Worm (Caenorhabditis elegans) whole organism, young adult: Measurements from ENCODE around the gene Y54G2A.50.

Experiments used
- B0336.3 ChIP-seq: fragments of 200-800 bp; sonication (Bioruptor generic); IDR thresholded peaks from 2 replicates; pipeline ENCODE4 v1.3.6; 2022; ENCODE audit warnings: missing genetic modification characterization, missing compliant biosample characterization
- F10E7.11 ChIP-seq: sonication (generic microtip); optimal IDR thresholded peaks from 2 replicates; lab custom pipeline; 2017; ENCODE audit warnings: mild to moderate bottlenecking, missing genetic modification characterization, moderate library complexity, missing compliant biosample characterization
- F23B12.7 ChIP-seq: sonication (generic microtip); optimal IDR thresholded peaks from 2 replicates; lab custom pipeline; 2017; ENCODE audit warnings: missing genetic modification characterization, mild to moderate bottlenecking, missing compliant biosample characterization, antibody characterized with exemption, moderate library complexity; ENCODE audit not compliant: insufficient read depth
- F33H1.4 ChIP-seq: fragments of 200-800 bp; sonication (Bioruptor generic); IDR thresholded peaks from 2 replicates; pipeline ENCODE4 v1.3.6; 2022; ENCODE audit warnings: missing genetic modification reagents, missing genetic modification characterization, missing compliant biosample characterization
- F37B4.10 ChIP-seq: fragments of 200-800 bp; sonication (Bioruptor generic); IDR thresholded peaks from 2 replicates; pipeline ENCODE4 v1.3.6; 2022; ENCODE audit warnings: missing genetic modification characterization, missing compliant biosample characterization
- K11D2.4 ChIP-seq: fragments of 200-800 bp; sonication (Bioruptor generic); IDR thresholded peaks from 2 replicates; pipeline ENCODE4 v1.3.6; 2022; ENCODE audit warnings: missing genetic modification reagents, missing genetic modification characterization, missing compliant biosample characterization
- K12H6.12 ChIP-seq: fragments of 200-800 bp; sonication (Bioruptor generic); optimal IDR thresholded peaks from 2 replicates; lab custom pipeline; 2018; ENCODE audit warnings: mild to moderate bottlenecking, missing genetic modification characterization, missing compliant biosample characterization
- T07F8.4 ChIP-seq: sonication (generic microtip); optimal IDR thresholded peaks from 2 replicates; lab custom pipeline; 2016; ENCODE audit warnings: mild to moderate bottlenecking, missing genetic modification characterization, moderate library complexity, missing compliant biosample characterization
- Y95B8A.8 ChIP-seq: fragments of 200-800 bp; sonication (Bioruptor generic); IDR thresholded peaks from 2 replicates; pipeline ENCODE4 v1.3.6; 2022; ENCODE audit warnings: missing genetic modification reagents, missing genetic modification characterization, missing compliant biosample characterization
- athp-1 ChIP-seq: sonication (generic microtip); optimal IDR thresholded peaks from 2 replicates; lab custom pipeline; 2017; ENCODE audit warnings: mild to moderate bottlenecking, missing genetic modification characterization, missing compliant biosample characterization
- attf-3 ChIP-seq: fragments of 200-800 bp; sonication (Bioruptor generic); conservative IDR thresholded peaks from 2 replicates; pipeline ENCODE4 v1.3.6; 2022; ENCODE audit warnings: missing genetic modification reagents, missing genetic modification characterization, missing compliant biosample characterization
- bed-1 ChIP-seq: fragments of 200-800 bp; sonication (Bioruptor generic); IDR thresholded peaks from 2 replicates; pipeline ENCODE4 v1.3.6; 2022; ENCODE audit warnings: missing genetic modification reagents, missing genetic modification characterization, missing compliant biosample characterization
- cebp-2 ChIP-seq: fragments of 200-800 bp; sonication (Bioruptor generic); IDR thresholded peaks from 2 replicates; pipeline ENCODE4 v1.3.6; 2022; ENCODE audit warnings: missing genetic modification characterization, missing compliant biosample characterization
- ceh-79 ChIP-seq: sonication (generic microtip); optimal IDR thresholded peaks from 2 replicates; lab custom pipeline; 2017; ENCODE audit warnings: mild to moderate bottlenecking, missing genetic modification characterization, missing compliant biosample characterization
- ceh-91 ChIP-seq: fragments of 200-800 bp; sonication (Bioruptor generic); IDR thresholded peaks from 2 replicates; pipeline ENCODE4 v1.3.6; 2022; ENCODE audit warnings: missing genetic modification reagents, missing genetic modification characterization, missing compliant biosample characterization
- egl-44 ChIP-seq: fragments of 200-800 bp; sonication (Bioruptor generic); IDR thresholded peaks from 2 replicates; pipeline ENCODE4 v1.3.6; 2022; ENCODE audit warnings: missing genetic modification reagents, missing genetic modification characterization, missing compliant biosample characterization
- ets-4 ChIP-seq: fragments of 200-800 bp; sonication (Bioruptor generic); optimal IDR thresholded peaks from 2 replicates; lab custom pipeline; 2018; ENCODE audit warnings: mild to moderate bottlenecking, missing genetic modification characterization, missing compliant biosample characterization
- fkh-3 ChIP-seq: sonication (generic microtip); optimal IDR thresholded peaks from 2 replicates; lab custom pipeline; 2016; ENCODE audit warnings: mild to moderate bottlenecking, missing genetic modification characterization, missing compliant biosample characterization
- hlh-26 ChIP-seq: fragments of 200-800 bp; sonication (Bioruptor generic); conservative IDR thresholded peaks from 2 replicates; pipeline ENCODE4 v1.3.6; 2022; ENCODE audit warnings: missing genetic modification reagents, missing genetic modification characterization, missing compliant biosample characterization
- hmg-1.2 ChIP-seq: fragments of 200-800 bp; sonication (Bioruptor generic); IDR thresholded peaks from 2 replicates; pipeline ENCODE4 v1.3.6; 2022; ENCODE audit warnings: missing genetic modification reagents, missing genetic modification characterization, missing compliant biosample characterization
- hsf-1 ChIP-seq: fragments of 200-800 bp; sonication (Bioruptor generic); IDR thresholded peaks from 2 replicates; pipeline ENCODE4 v1.3.6; 2022; ENCODE audit warnings: missing genetic modification reagents, missing genetic modification characterization, missing compliant biosample characterization
- let-607 ChIP-seq, 2 experiments: fragments of 200-800 bp in 1 of 2; sonication (Bioruptor generic) in 1 of 2; sonication (generic microtip) in 1 of 2; optimal IDR thresholded peaks; 2 replicates each; lab custom pipeline; 2016 to 2018; ENCODE audit warnings: mild to moderate bottlenecking in 2 of 2, missing compliant biosample characterization in 2 of 2, missing genetic modification characterization in 2 of 2, moderate library complexity in 2 of 2, missing genotype in 1 of 2
- lin-40 ChIP-seq: sonication (generic microtip); optimal IDR thresholded peaks from 2 replicates; lab custom pipeline; 2016; ENCODE audit warnings: missing genetic modification characterization, mild to moderate bottlenecking, missing compliant biosample characterization, missing genotype, missing genetic modification reagents
- lir-1 ChIP-seq: fragments of 200-800 bp; sonication (Bioruptor generic); conservative IDR thresholded peaks from 2 replicates; pipeline ENCODE4 v1.3.6; 2022; ENCODE audit warnings: missing genetic modification reagents, missing genetic modification characterization, missing compliant biosample characterization
- madf-6 ChIP-seq: fragments of 200-800 bp; sonication (Bioruptor generic); IDR thresholded peaks from 2 replicates; pipeline ENCODE4 v1.3.6; 2022; ENCODE audit warnings: missing genetic modification reagents, missing genetic modification characterization, missing compliant biosample characterization
- mcd-1 ChIP-seq: fragments of 200-800 bp; sonication (Bioruptor generic); IDR thresholded peaks from 2 replicates; pipeline ENCODE4 v1.3.6; 2022; ENCODE audit warnings: missing genetic modification reagents, missing genetic modification characterization, missing compliant biosample characterization
- mes-4 ChIP-seq: sonication (generic microtip); optimal IDR thresholded peaks from 2 replicates; lab custom pipeline; 2016; ENCODE audit warnings: missing genotype, missing genetic modification characterization, missing compliant biosample characterization
- mxl-1 ChIP-seq: sonication (generic microtip); optimal IDR thresholded peaks from 2 replicates; lab custom pipeline; 2016; ENCODE audit warnings: missing genetic modification characterization, missing compliant biosample characterization
- nhr-120 ChIP-seq: fragments of 200-800 bp; sonication (Bioruptor generic); IDR thresholded peaks from 2 replicates; pipeline ENCODE4 v1.3.6; 2022; ENCODE audit warnings: missing genetic modification characterization, missing compliant biosample characterization
- nhr-80 ChIP-seq: sonication (generic microtip); optimal IDR thresholded peaks from 2 replicates; lab custom pipeline; 2016; ENCODE audit warnings: missing genetic modification characterization, missing compliant biosample characterization
- pha-4 ChIP-seq: fragments of 150-350 bp; sonication (generic microtip); optimal IDR thresholded peaks from 2 replicates; lab custom pipeline; 2014; ENCODE audit warnings: missing biosample characterization, missing genetic modification reagents, missing genetic modification characterization
- rec-8 ChIP-seq, 2 experiments: sonication (generic microtip); optimal IDR thresholded peaks; 2 replicates each; lab custom pipeline; 2016; ENCODE audit warnings: mild to moderate bottlenecking in 2 of 2, missing genetic modification characterization in 2 of 2, missing genetic modification reagents in 2 of 2, missing genotype in 2 of 2, missing biosample characterization in 1 of 2, missing compliant biosample characterization in 1 of 2, moderate library complexity in 1 of 2
- sdz-38 ChIP-seq: sonication (generic microtip); optimal IDR thresholded peaks from 2 replicates; lab custom pipeline; 2016; ENCODE audit warnings: missing genotype, missing genetic modification characterization, missing compliant biosample characterization
- somi-1 ChIP-seq: fragments of 200-800 bp; sonication (Bioruptor generic); optimal IDR thresholded peaks from 2 replicates; lab custom pipeline; 2018; ENCODE audit warnings: mild to moderate bottlenecking, missing genetic modification characterization, missing compliant biosample characterization
- tbp1 ChIP-seq: fragments of 200-800 bp; sonication (Bioruptor generic); optimal IDR thresholded peaks from 2 replicates; lab custom pipeline; 2018; ENCODE audit warnings: mild to moderate bottlenecking, missing genetic modification characterization, missing compliant biosample characterization
- unc-130 ChIP-seq: sonication (generic microtip); optimal IDR thresholded peaks from 2 replicates; lab custom pipeline; 2016; ENCODE audit warnings: missing genetic modification reagents, missing genetic modification characterization, missing compliant biosample characterization
- unc-62 ChIP-seq: fragments of 150-350 bp; optimal IDR thresholded peaks from 2 replicates; lab custom pipeline; 2014; ENCODE audit warnings: missing biosample characterization, missing genetic modification reagents, missing genetic modification characterization
- xnd-1 ChIP-seq: sonication (generic microtip); optimal IDR thresholded peaks from 2 replicates; lab custom pipeline; 2016; ENCODE audit warnings: missing genotype, missing genetic modification reagents, missing genetic modification characterization, missing compliant biosample characterization
- zfh-2 ChIP-seq: fragments of 200-800 bp; sonication (Bioruptor generic); conservative IDR thresholded peaks from 2 replicates; pipeline ENCODE4 v1.3.6; 2022; ENCODE audit warnings: missing genetic modification reagents, missing genetic modification characterization, missing compliant biosample characterization
- zim-3 ChIP-seq: sonication (generic microtip); optimal IDR thresholded peaks from 2 replicates; lab custom pipeline; 2017; ENCODE audit warnings: mild to moderate bottlenecking, missing genetic modification characterization, moderate library complexity, missing compliant biosample characterization
- ztf-18 ChIP-seq: sonication (generic microtip); optimal IDR thresholded peaks from 2 replicates; lab custom pipeline; 2016; ENCODE audit warnings: missing genotype, mild to moderate bottlenecking, missing genetic modification characterization, missing compliant biosample characterization
- ztf-25 ChIP-seq: fragments of 200-800 bp; sonication (Bioruptor generic); IDR thresholded peaks from 2 replicates; pipeline ENCODE4 v1.3.6; 2022; ENCODE audit warnings: missing genetic modification reagents, missing genetic modification characterization, missing compliant biosample characterization

Gene Y54G2A.50

DNA sequence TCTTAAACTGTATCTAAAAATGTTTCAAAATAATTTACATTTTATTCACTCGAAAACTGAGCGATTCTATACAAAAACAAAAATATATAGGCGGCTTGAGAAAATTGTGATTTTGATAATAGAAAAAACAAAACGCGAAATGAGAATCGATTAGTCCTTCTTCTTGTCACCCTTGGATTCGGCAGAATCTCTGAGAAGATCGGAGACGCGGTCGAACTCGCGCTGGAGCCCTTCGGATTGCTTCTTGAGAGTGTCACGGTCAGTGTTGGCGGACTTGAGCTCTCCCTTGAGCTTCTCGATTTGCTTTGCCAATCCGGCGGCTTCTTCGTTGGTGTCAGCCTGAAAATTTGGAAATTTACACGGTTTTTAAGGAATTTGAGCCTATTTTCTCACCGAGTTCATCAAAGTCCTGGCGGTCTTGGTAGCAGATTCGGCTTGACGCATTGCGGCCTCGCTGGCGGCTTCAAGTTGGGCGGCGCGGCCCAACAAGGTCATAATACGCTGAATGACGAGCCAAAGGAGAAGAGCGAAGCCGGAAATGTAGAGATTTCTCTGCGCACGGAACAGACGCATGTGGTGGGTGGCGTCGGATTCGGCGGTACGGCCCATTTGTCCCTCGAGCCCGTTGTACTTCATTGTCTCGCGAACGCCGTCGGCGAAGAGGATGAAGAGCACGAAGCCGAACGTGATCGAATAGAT is 26.1 kb upstream of the Y54G2A.50 start (continued):
- TF ChIP-seq ztf-25 (GFP tag; lab: Robert Waterston, UW) (no peak), mes-4 (tag; lab: Kevin White, UChicago) (no peak), zim-3 (tag; lab: Kevin White, UChicago) (no peak), attf-3 (0 out of 2 replicates have a peak, but pooled peaks have one; percentile 31), nhr-120 (GFP tag; lab: Robert Waterston, UW) (no peak), nhr-80 (tag; lab: Kevin White, UChicago) (no peak), madf-6 (GFP tag; lab: Robert Waterston, UW) (peak; percentile 35; the same call in 1 of the 2 replicates), sdz-38 (tag; lab: Kevin White, UChicago) (no peak), F37B4.10 (no peak), hmg-1.2 (GFP tag; lab: Robert Waterston, UW) (0 out of 2 replicates have a peak, but pooled peaks have one; percentile 16), tbp1 (no peak), athp-1 (tag; lab: Kevin White, UChicago) (peak; percentile 33), zfh-2 (GFP tag; lab: Robert Waterston, UW) (peak; percentile 64), B0336.3 (GFP tag; lab: Robert Waterston, UW) (peak; percentile 68), K11D2.4 (GFP tag; lab: Robert Waterston, UW) (no peak), ceh-91 (GFP tag; lab: Robert Waterston, UW) (no peak), xnd-1 (tag; lab: Kevin White, UChicago) (peak; percentile 3), hsf-1 (GFP tag; lab: Robert Waterston, UW) (peak; percentile 14; the same call in 1 of the 2 replicates), hlh-26 (GFP tag; lab: Robert Waterston, UW) (no peak), F10E7.11 (tag; lab: Kevin White, UChicago) (no peak), pha-4 (tag; lab: Kevin White, UChicago) (no peak), somi-1 (GFP tag; lab: Kevin White, UChicago) (no peak), ztf-18 (peak; percentile 0), rec-8 (tag; optimal IDR thresholded peaks at IDR 0.05; lab: Kevin White, UChicago) (no peak), T07F8.4 (tag; lab: Kevin White, UChicago) (no peak), unc-130 (GFP tag; lab: Kevin White, UChicago) (no peak), lin-40 (tag; lab: Kevin White, UChicago) (no peak), ceh-79 (tag; lab: Kevin White, UChicago) (peak; percentile 85), Y95B8A.8 (no peak), egl-44 (GFP tag; lab: Robert Waterston, UW) (no peak), F23B12.7 (peak; percentile 1), fkh-3 (tag; lab: Kevin White, UChicago) (peak; percentile 49), cebp-2 (GFP tag; lab: Robert Waterston, UW) (0 out of 2 replicates have a peak, but pooled peaks have one; percentile 75), lir-1 (GFP tag; lab: Robert Waterston, UW) (no peak), ets-4 (GFP tag; lab: Kevin White, UChicago) (peak; percentile 29), bed-1 (GFP tag; lab: Robert Waterston, UW) (no peak), mcd-1 (0 out of 2 replicates have a peak, but pooled peaks have one; percentile 18)

- TF ChIP-seq nhr-80 (tag; lab: Kevin White, UChicago) (peak; percentile 22), K12H6.12 (tag; lab: Kevin White, UChicago) (no peak), mxl-1 (tag; lab: Kevin White, UChicago) (no peak), let-607 (tag; optimal IDR thresholded peaks at IDR 0.05; lab: Kevin White, UChicago) (no peak), unc-62 (GFP tag; lab: Kevin White, UChicago) (no peak), F33H1.4 (GFP tag; lab: Robert Waterston, UW) (no peak)
Observed at ce11 chrIV:2892395-2892786, 25.4 kb upstream of the Y54G2A.50 start, which contains the start of gene Y54G2A.18. Gene Y54G2A.18 (minus strand): TSS chrIV:2892495.
